Worm (Caenorhabditis elegans): ENCODE results near the gene suds-3.

ce11 chrV:9911165-9911564 is 19.6 kb upstream of the suds-3 start:
- TF ChIP-seq ama-1 (optimal IDR thresholded peaks at IDR 0.05) (no peak), ama-1 (GFP tag; optimal IDR thresholded peaks at IDR 0.05) (no peak), dpl-1 (GFP tag; optimal IDR thresholded peaks at IDR 0.05) (no peak), akir-1 (GFP tag; optimal IDR thresholded peaks at IDR 0.05) (no peak), egrh-3 (GFP tag; IDR thresholded peaks at IDR 0.05) (no peak), ztf-6 (GFP tag; IDR thresholded peaks at IDR 0.05) (no peak), ztf-28 (GFP tag; IDR thresholded peaks at IDR 0.05) (no peak), pha-4 (tag; optimal IDR thresholded peaks at IDR 0.05) (no peak)
